Fruit fly (Drosophila melanogaster) whole organism, embryonic: Measurements from ENCODE around the gene eIF3h.
A peak's percentile ranks its signal among the peaks of the same experiment; 100 is the strongest.

Source experiments
- CG10366 ChIP-seq: fragments of 200-800 bp; sonication (Bioruptor generic); IDR thresholded peaks from 2 replicates; pipeline ENCODE4 v1.3.6; 2022; ENCODE audit warnings: missing biosample characterization, missing genetic modification characterization
- CG10431 ChIP-seq: fragments of 200-800 bp; sonication (Bioruptor generic); optimal IDR thresholded peaks from 3 replicates; lab custom pipeline; 2018; ENCODE audit warnings: missing biosample characterization, mild to moderate bottlenecking, missing genetic modification characterization
- CG12659 ChIP-seq: fragments of 200-800 bp; sonication (Bioruptor generic); optimal IDR thresholded peaks from 3 replicates; lab custom pipeline; 2017; ENCODE audit warnings: mild to moderate bottlenecking, missing biosample characterization, missing genetic modification reagents, missing genetic modification characterization
- CG12744 ChIP-seq: fragments of 200-800 bp; sonication (Bioruptor generic); optimal IDR thresholded peaks from 2 replicates; lab custom pipeline; 2016; ENCODE audit warnings: missing biosample characterization, missing genetic modification characterization
- CG15011 ChIP-seq: fragments of 200-800 bp; sonication (Bioruptor generic); optimal IDR thresholded peaks from 3 replicates; lab custom pipeline; 2018; ENCODE audit warnings: missing biosample characterization, mild to moderate bottlenecking, missing genetic modification characterization
- CG1529 ChIP-seq: fragments of 200-800 bp; sonication (Bioruptor generic); optimal IDR thresholded peaks from 3 replicates; lab custom pipeline; 2018; ENCODE audit warnings: missing biosample characterization, missing genetic modification characterization
- CG15696 ChIP-seq: fragments of 200-800 bp; sonication (Bioruptor generic); optimal IDR thresholded peaks from 2 replicates; lab custom pipeline; 2019; ENCODE audit warnings: missing biosample characterization, mild to moderate bottlenecking, missing genetic modification characterization, moderate library complexity
- CG16813 ChIP-seq: fragments of 200-800 bp; sonication (Bioruptor generic); IDR thresholded peaks from 3 replicates; pipeline ENCODE4 v1.3.6; 2022; ENCODE audit warnings: missing biosample characterization, missing genetic modification characterization; ENCODE audit not compliant: partially characterized antibody
- CG30431 ChIP-seq: fragments of 200-800 bp; sonication (Bioruptor generic); optimal IDR thresholded peaks from 2 replicates; lab custom pipeline; 2017; ENCODE audit warnings: missing biosample characterization, missing genetic modification characterization
- CG3847 ChIP-seq: fragments of 200-800 bp; sonication (Bioruptor generic); IDR thresholded peaks from 2 replicates; pipeline ENCODE4 v1.3.6; 2022; ENCODE audit warnings: missing biosample characterization, missing genetic modification characterization
- CG4404 ChIP-seq: fragments of 200-800 bp; sonication (Bioruptor generic); IDR thresholded peaks from 2 replicates; pipeline ENCODE4 v1.3.6; 2022; ENCODE audit warnings: missing biosample characterization, missing genetic modification characterization
- CG5180 ChIP-seq: fragments of 200-800 bp; sonication (Bioruptor generic); optimal IDR thresholded peaks from 3 replicates; lab custom pipeline; 2017; ENCODE audit warnings: missing biosample characterization, missing genetic modification characterization, mild to moderate bottlenecking, moderate library complexity, missing genetic modification reagents
- CG6765 ChIP-seq: fragments of 200-800 bp; sonication (Bioruptor generic); optimal IDR thresholded peaks from 3 replicates; lab custom pipeline; 2017; ENCODE audit warnings: missing biosample characterization, mild to moderate bottlenecking, missing genetic modification characterization
- CG7556 ChIP-seq: fragments of 200-800 bp; sonication (Bioruptor generic); optimal IDR thresholded peaks from 2 replicates; lab custom pipeline; 2017; ENCODE audit warnings: missing biosample characterization, mild to moderate bottlenecking, missing genetic modification characterization
- CG7839 ChIP-seq: fragments of 200-800 bp; sonication (Bioruptor generic); optimal IDR thresholded peaks from 3 replicates; lab custom pipeline; 2018; ENCODE audit warnings: missing biosample characterization, mild to moderate bottlenecking, missing genetic modification characterization, moderate library complexity
- CG8281 ChIP-seq: fragments of 200-800 bp; sonication (Bioruptor generic); optimal IDR thresholded peaks from 2 replicates; lab custom pipeline; 2018; ENCODE audit warnings: missing biosample characterization, mild to moderate bottlenecking, missing genetic modification characterization, moderate library complexity
- CG8478 ChIP-seq: fragments of >200 bp; optimal IDR thresholded peaks from 2 replicates; lab custom pipeline; 2018
- CG9609 ChIP-seq: fragments of 200-800 bp; sonication (Bioruptor generic); optimal IDR thresholded peaks from 3 replicates; lab custom pipeline; 2016; ENCODE audit warnings: missing biosample characterization, missing genetic modification characterization
- CoRest ChIP-seq: fragments of 200-800 bp; sonication (Bioruptor generic); optimal IDR thresholded peaks from 3 replicates; lab custom pipeline; 2018; ENCODE audit warnings: missing biosample characterization, mild to moderate bottlenecking, missing genetic modification characterization, moderate library complexity
- HLH4C ChIP-seq: fragments of 200-800 bp; sonication (Bioruptor generic); IDR thresholded peaks from 3 replicates; pipeline ENCODE4 v1.3.6; 2022; ENCODE audit warnings: missing biosample characterization, missing genetic modification characterization; ENCODE audit not compliant: partially characterized antibody
- HLHmδ ChIP-seq: fragments of 200-800 bp; sonication (Bioruptor generic); optimal IDR thresholded peaks from 2 replicates; lab custom pipeline; 2018; ENCODE audit warnings: missing biosample characterization, mild to moderate bottlenecking, missing genetic modification characterization, moderate library complexity
- Hand ChIP-seq: fragments of 200-800 bp; sonication (Bioruptor generic); optimal IDR thresholded peaks from 2 replicates; lab custom pipeline; 2017; ENCODE audit warnings: mild to moderate bottlenecking, missing biosample characterization, missing genetic modification reagents, missing genetic modification characterization
- HmgD ChIP-seq: fragments of 200-800 bp; sonication (Bioruptor generic); optimal IDR thresholded peaks from 3 replicates; lab custom pipeline; 2016; ENCODE audit warnings: missing biosample characterization, missing genetic modification characterization
- Hmx ChIP-seq: fragments of 200-800 bp; sonication (Bioruptor generic); optimal IDR thresholded peaks from 2 replicates; lab custom pipeline; 2016; ENCODE audit warnings: missing biosample characterization, missing genetic modification characterization
- Hr78 ChIP-seq, 2 experiments: fragments of 200-800 bp in 1 of 2; fragments of >200 bp in 1 of 2; sonication (Bioruptor generic) in 1 of 2; optimal IDR thresholded peaks; 2 replicates each; lab custom pipeline; 2017 to 2019; ENCODE audit warnings: missing biosample characterization in 2 of 2, missing genetic modification characterization in 2 of 2, mild to moderate bottlenecking in 1 of 2, moderate library complexity in 1 of 2
- Side ChIP-seq: fragments of 200-800 bp; sonication (Bioruptor generic); optimal IDR thresholded peaks from 2 replicates; lab custom pipeline; 2016; ENCODE audit warnings: missing biosample characterization, missing genetic modification characterization
- Sox100B ChIP-seq: fragments of 200-800 bp; sonication (Bioruptor generic); optimal IDR thresholded peaks from 3 replicates; lab custom pipeline; 2018; ENCODE audit warnings: missing biosample characterization, mild to moderate bottlenecking, missing genetic modification characterization
- Sry-β ChIP-seq: fragments of 200-800 bp; sonication (Bioruptor generic); optimal IDR thresholded peaks from 2 replicates; lab custom pipeline; 2018; ENCODE audit warnings: missing biosample characterization, mild to moderate bottlenecking, missing genetic modification characterization, moderate library complexity
- bigmax ChIP-seq: fragments of 200-800 bp; sonication (Bioruptor generic); optimal IDR thresholded peaks from 2 replicates; lab custom pipeline; 2018; ENCODE audit warnings: missing biosample characterization, mild to moderate bottlenecking, missing genetic modification characterization
- caup ChIP-seq: fragments of 200-800 bp; sonication (Bioruptor generic); optimal IDR thresholded peaks from 3 replicates; lab custom pipeline; 2017; ENCODE audit warnings: missing biosample characterization, mild to moderate bottlenecking, missing genetic modification characterization, moderate library complexity; ENCODE audit not compliant: severe bottlenecking
- cg ChIP-seq: fragments of 200-800 bp; sonication (Bioruptor generic); optimal IDR thresholded peaks from 3 replicates; lab custom pipeline; 2019; ENCODE audit warnings: missing biosample characterization, mild to moderate bottlenecking, missing genetic modification characterization, moderate library complexity
- gcm2 ChIP-seq: fragments of 200-800 bp; sonication (Bioruptor generic); optimal IDR thresholded peaks from 2 replicates; lab custom pipeline; 2016; ENCODE audit warnings: missing biosample characterization, missing genetic modification characterization
- gsb ChIP-seq: fragments of 200-800 bp; sonication (Bioruptor generic); IDR thresholded peaks from 2 replicates; pipeline ENCODE4 v1.3.6; 2022; ENCODE audit warnings: missing biosample characterization, missing genetic modification characterization
- hbn ChIP-seq: fragments of 200-800 bp; sonication (Bioruptor generic); IDR thresholded peaks from 2 replicates; pipeline ENCODE4 v1.3.6; 2022; ENCODE audit warnings: missing biosample characterization, missing genetic modification characterization; ENCODE audit not compliant: partially characterized antibody
- her ChIP-seq: fragments of 200-800 bp; sonication (Bioruptor generic); optimal IDR thresholded peaks from 2 replicates; lab custom pipeline; 2016; ENCODE audit warnings: missing biosample characterization, missing genetic modification characterization
- lov ChIP-seq, 2 experiments: fragments of 200-800 bp in 1 of 2; fragments of >200 bp in 1 of 2; sonication (Bioruptor generic) in 1 of 2; IDR thresholded peaks in 1 of 2; optimal IDR thresholded peaks in 1 of 2; 2 replicates in 1 of 2; 3 replicates in 1 of 2; pipeline versions ENCODE4 v1.3.6 to Lab custom; 2017 to 2022; ENCODE audit warnings: missing biosample characterization in 1 of 2, missing genetic modification characterization in 1 of 2
- pan ChIP-seq, 4 experiments: fragments of >200 bp in 3 of 4; fragments of 200-800 bp in 1 of 4; sonication (Bioruptor generic) in 1 of 4; optimal IDR thresholded peaks in 3 of 4; IDR thresholded peaks in 1 of 4; 2 replicates each; pipeline versions ENCODE4 v1.3.6 to Lab custom; 2017 to 2022; ENCODE audit warnings: missing biosample characterization in 2 of 4, missing genetic modification characterization in 2 of 4, mixed read lengths in 1 of 4
- psq ChIP-seq: fragments of 200-800 bp; sonication (Bioruptor generic); optimal IDR thresholded peaks from 2 replicates; lab custom pipeline; 2017; ENCODE audit warnings: missing biosample characterization, missing genetic modification characterization
- pum ChIP-seq: fragments of 200-800 bp; sonication (Bioruptor generic); optimal IDR thresholded peaks from 2 replicates; lab custom pipeline; 2016; ENCODE audit warnings: missing biosample characterization, missing genetic modification characterization
- pzg ChIP-seq: fragments of 200-800 bp; sonication (Bioruptor generic); optimal IDR thresholded peaks from 3 replicates; lab custom pipeline; 2018; ENCODE audit warnings: missing biosample characterization, mild to moderate bottlenecking, missing genetic modification characterization, moderate library complexity
- sqz ChIP-seq: fragments of 200-800 bp; sonication (Bioruptor generic); optimal IDR thresholded peaks from 3 replicates; lab custom pipeline; 2018; ENCODE audit warnings: missing biosample characterization, mild to moderate bottlenecking, missing genetic modification characterization
- tap ChIP-seq: fragments of 200-800 bp; optimal IDR thresholded peaks from 3 replicates; lab custom pipeline; 2019; ENCODE audit warnings: missing biosample characterization, mild to moderate bottlenecking, missing genetic modification characterization, moderate library complexity
- unc-4 ChIP-seq: fragments of 200-800 bp; sonication (Bioruptor generic); IDR thresholded peaks from 2 replicates; pipeline ENCODE4 v1.3.6; 2022; ENCODE audit warnings: missing biosample characterization, missing genetic modification characterization; ENCODE audit not compliant: partially characterized antibody
- unpg ChIP-seq: fragments of 200-800 bp; sonication (Bioruptor generic); optimal IDR thresholded peaks from 3 replicates; lab custom pipeline; 2018; ENCODE audit warnings: missing biosample characterization, mild to moderate bottlenecking, missing genetic modification characterization, moderate library complexity
- vnd ChIP-seq: fragments of 200-800 bp; sonication (Bioruptor generic); IDR thresholded peaks from 3 replicates; pipeline ENCODE4 v1.3.6; 2022; ENCODE audit warnings: missing biosample characterization, missing genetic modification characterization; ENCODE audit not compliant: partially characterized antibody
- vvl ChIP-seq: fragments of 200-800 bp; sonication (Bioruptor generic); IDR thresholded peaks from 2 replicates; pipeline ENCODE4 v1.3.6; 2022; ENCODE audit warnings: missing biosample characterization, missing genetic modification characterization
- zfh2 ChIP-seq: fragments of 200-800 bp; sonication (Bioruptor generic); optimal IDR thresholded peaks from 2 replicates; lab custom pipeline; 2016; ENCODE audit warnings: missing biosample characterization, missing genetic modification characterization

The eIF3h gene

DNA sequence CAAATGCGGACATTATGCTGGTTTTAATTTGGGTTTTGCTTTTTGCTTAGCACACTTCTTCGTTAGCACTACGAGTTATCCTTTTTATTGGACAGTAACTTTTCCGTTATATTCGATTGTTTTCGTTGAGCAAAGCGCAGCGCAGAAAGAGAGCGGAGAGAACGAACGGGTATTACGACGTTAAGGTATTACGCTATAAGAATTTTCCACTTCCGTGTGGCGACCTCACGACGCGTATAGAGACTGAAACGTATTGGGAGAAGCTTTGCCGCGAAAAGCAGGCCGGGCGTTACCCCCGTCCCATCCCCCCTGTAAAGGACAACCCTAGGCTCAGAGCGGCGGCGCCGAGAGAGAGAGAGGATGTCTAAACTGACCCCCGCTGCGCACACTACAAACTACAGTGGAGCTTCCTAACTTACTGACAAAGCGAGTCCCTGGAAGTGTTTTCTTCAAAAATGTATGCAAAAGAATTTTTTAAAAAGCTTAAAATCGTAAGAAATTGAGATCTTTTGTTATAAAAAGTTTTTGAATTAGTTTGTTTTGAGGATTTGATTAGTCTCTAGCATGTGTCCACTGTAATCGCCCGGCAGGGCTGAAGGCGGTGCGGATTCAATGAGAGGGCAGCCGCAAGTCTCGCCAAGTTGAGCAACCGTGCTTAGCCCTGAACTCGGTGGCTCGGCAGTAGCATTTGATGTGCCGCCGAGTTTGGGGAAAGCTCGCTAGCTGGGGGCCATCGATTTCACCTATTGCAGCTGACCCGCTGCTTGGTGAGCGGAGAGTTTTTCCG lies 48.0 kb downstream of the eIF3h start (continued):
- TF ChIP-seq Hmx (peak; percentile 74), CG15696 (peak; percentile 80), bigmax (GFP tag; lab: Kevin White, UChicago) (peak; percentile 56), CG6765 (GFP tag; lab: Kevin White, UChicago) (peak; percentile 86), CG7556 (GFP tag; lab: Kevin White, UChicago) (peak; percentile 96), CG12744 (GFP tag; lab: Kevin White, UChicago) (peak; percentile 95), sqz (GFP tag; lab: Kevin White, UChicago) (peak; percentile 81), caup (GFP tag; lab: Kevin White, UChicago) (peak; percentile 97), CG9609 (peak; percentile 93), Side (GFP tag; lab: Kevin White, UChicago) (peak; percentile 95), lov (optimal IDR thresholded peaks at IDR 0.05; lab: Kevin White, UChicago) (no peak), lov (GFP tag; IDR thresholded peaks at IDR 0.05; lab: Robert Waterston, UW) (peak; percentile 91), gsb (GFP tag; lab: Robert Waterston, UW) (peak; percentile 91), pan (optimal IDR thresholded peaks at IDR 0.05; lab: Kevin White, UChicago) (no peak), pan (GFP tag; optimal IDR thresholded peaks at IDR 0.05 in 1 of 2, IDR thresholded peaks at IDR 0.05 in 1 of 2) (peak in 1 of 2 experiments; percentile 97), CG10431 (peak; percentile 65), gcm2 (GFP tag; lab: Kevin White, UChicago) (peak; percentile 93), pzg (GFP tag; lab: Kevin White, UChicago) (peak; percentile 28), CG16813 (GFP tag; lab: Robert Waterston, UW) (no peak), CoRest (tag; lab: Kevin White, UChicago) (peak; percentile 94), Hand (peak; percentile 98), vnd (GFP tag; lab: Robert Waterston, UW) (no peak), Hr78 (GFP tag; optimal IDR thresholded peaks at IDR 0.05; lab: Kevin White, UChicago) (no peak), Sry-β (GFP tag; lab: Kevin White, UChicago) (no peak), unpg (GFP tag; lab: Kevin White, UChicago) (peak; percentile 95), CG12659 (GFP tag; lab: Kevin White, UChicago) (peak; percentile 96), unc-4 (GFP tag; lab: Robert Waterston, UW) (no peak), HLHmδ (GFP tag; lab: Kevin White, UChicago) (no peak), CG1529 (GFP tag; lab: Kevin White, UChicago) (peak; percentile 86), CG30431 (GFP tag; lab: Kevin White, UChicago) (peak; percentile 87), CG5180 (peak; percentile 83), HLH4C (no peak), CG3847 (peak; percentile 96), Sox100B (GFP tag; lab: Kevin White, UChicago) (peak; percentile 87), vvl (GFP tag; lab: Robert Waterston, UW) (peak; percentile 98), HmgD (GFP tag; lab: Kevin White, UChicago) (peak; percentile 92), CG15011 (GFP tag; lab: Kevin White, UChicago) (peak; percentile 93), CG8281 (tag; lab: Kevin White, UChicago) (peak; percentile 84), cg (GFP tag; lab: Kevin White, UChicago) (no peak), CG8478 (lab: Kevin White, UChicago) (no peak), zfh2 (GFP tag; lab: Kevin White, UChicago) (peak; percentile 95), CG10366 (GFP tag; lab: Robert Waterston, UW) (peak; percentile 95), hbn (GFP tag; lab: Robert Waterston, UW) (no peak), CG4404 (GFP tag; lab: Robert Waterston, UW) (peak; percentile 93), pum (peak; percentile 93), tap (tag; lab: Kevin White, UChicago) (peak; percentile 92), CG7839 (peak; percentile 95), her (GFP tag; lab: Kevin White, UChicago) (peak; percentile 95), psq (GFP tag; lab: Kevin White, UChicago) (peak; percentile 74)
